Worm (Caenorhabditis elegans): ENCODE results near the gene C02G6.3.

Gene C02G6.3

DNA sequence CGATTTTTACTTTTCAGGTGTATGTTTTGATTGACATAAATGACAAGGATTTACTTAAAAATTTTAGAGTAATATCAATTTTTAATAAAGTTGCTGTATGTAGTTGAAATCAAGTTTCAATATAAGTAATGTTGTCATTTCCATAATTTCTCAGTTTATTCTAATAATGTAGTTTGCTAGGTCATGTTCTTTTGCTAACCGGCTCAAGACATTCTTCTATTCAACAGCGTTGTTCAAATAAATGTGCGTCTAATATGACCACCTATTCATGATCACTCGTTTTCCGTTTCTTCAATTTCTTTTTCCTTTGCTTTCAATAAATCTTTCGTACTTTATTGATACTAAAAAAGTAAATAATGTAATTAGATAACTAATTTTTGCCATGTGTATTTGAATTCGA is at the start of gene C02G6.3:
Gene C02G6.3 (plus strand): TSS at position 301 of the 400 bp plus-strand sequence.
- TF ChIP-seq lin-40 (tag; optimal IDR thresholded peaks at IDR 0.05) (no peak), C17E4.6 (GFP tag; IDR thresholded peaks at IDR 0.05) (no peak), pbrm-1 (GFP tag; IDR thresholded peaks at IDR 0.05) (no peak), mcd-1 (GFP tag; IDR thresholded peaks at IDR 0.05) (no peak), F23B12.7 (tag; optimal IDR thresholded peaks at IDR 0.05; ENCODE audit: insufficient read depth) (no peak), lin-26 (GFP tag; IDR thresholded peaks at IDR 0.05) (no peak), K11D2.4 (GFP tag; IDR thresholded peaks at IDR 0.05) (no peak), ztf-26 (tag; optimal IDR thresholded peaks at IDR 0.05) (no peak), nfyb-1 (GFP tag; IDR thresholded peaks at IDR 0.05) (no peak), tlf-1 (GFP tag; optimal IDR thresholded peaks at IDR 0.05) (no peak), lsl-1 (GFP tag; optimal IDR thresholded peaks at IDR 0.05) (no peak), zim-3 (tag; optimal IDR thresholded peaks at IDR 0.05) (no peak), ceh-79 (tag; optimal IDR thresholded peaks at IDR 0.05) (no peak), F10E7.11 (tag; optimal IDR thresholded peaks at IDR 0.05) (no peak), cebp-1 (GFP tag; IDR thresholded peaks at IDR 0.05) (no peak), cebp-1 (tag; optimal IDR thresholded peaks at IDR 0.05) (no peak), snpc-1.1 (tag; optimal IDR thresholded peaks at IDR 0.05; ENCODE audit: insufficient read depth) (no peak), B0035.1 (tag; optimal IDR thresholded peaks at IDR 0.05) (no peak), ztf-22 (GFP tag; optimal IDR thresholded peaks at IDR 0.05) (no peak)

DNA sequence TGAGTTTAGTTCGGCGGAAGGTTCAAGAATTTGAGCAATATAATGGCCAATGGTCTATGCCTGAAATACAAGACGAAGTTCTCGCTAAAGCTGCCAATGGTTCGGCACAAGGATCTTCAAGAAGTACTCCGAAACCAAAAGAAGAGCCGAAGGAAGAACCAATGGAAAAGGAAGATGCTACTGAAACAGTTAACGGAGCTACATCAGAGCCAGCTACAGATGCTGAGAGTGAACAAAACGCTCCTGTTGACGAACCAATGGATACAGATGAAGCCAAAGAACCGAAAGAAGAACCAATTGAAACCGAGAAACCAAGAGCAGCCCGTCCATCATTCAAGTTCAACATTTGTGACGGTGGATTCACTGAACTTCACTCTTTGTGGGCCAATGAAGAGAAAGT is 48.9 kb upstream of the C02G6.3 start:
- TF ChIP-seq T26A5.8 (tag; optimal IDR thresholded peaks at IDR 0.05): no peak
- no peak for TF ChIP-seq F57C9.4 (tag; optimal IDR thresholded peaks at IDR 0.05)
- no peak for TF ChIP-seq K11D2.4 (GFP tag; IDR thresholded peaks at IDR 0.05)
- TF ChIP-seq lin-54 (GFP tag; optimal IDR thresholded peaks at IDR 0.05): no peak
- no peak for TF ChIP-seq ZK185.1 (tag; optimal IDR thresholded peaks at IDR 0.05; ENCODE audit: poor library complexity, severe bottlenecking)
- no peak for TF ChIP-seq hlh-26 (GFP tag; conservative IDR thresholded peaks at IDR 0.05)
- TF ChIP-seq zim-3 (tag; optimal IDR thresholded peaks at IDR 0.05): no peak
- TF ChIP-seq tbx-9 (tag; optimal IDR thresholded peaks at IDR 0.05; ENCODE audit: borderline replicate concordance): no peak
- TF ChIP-seq xnd-1 (tag; optimal IDR thresholded peaks at IDR 0.05): no peak
- no peak for TF ChIP-seq tlf-1 (GFP tag; optimal IDR thresholded peaks at IDR 0.05)
- no peak for TF ChIP-seq nhr-80 (tag; optimal IDR thresholded peaks at IDR 0.05)

DNA sequence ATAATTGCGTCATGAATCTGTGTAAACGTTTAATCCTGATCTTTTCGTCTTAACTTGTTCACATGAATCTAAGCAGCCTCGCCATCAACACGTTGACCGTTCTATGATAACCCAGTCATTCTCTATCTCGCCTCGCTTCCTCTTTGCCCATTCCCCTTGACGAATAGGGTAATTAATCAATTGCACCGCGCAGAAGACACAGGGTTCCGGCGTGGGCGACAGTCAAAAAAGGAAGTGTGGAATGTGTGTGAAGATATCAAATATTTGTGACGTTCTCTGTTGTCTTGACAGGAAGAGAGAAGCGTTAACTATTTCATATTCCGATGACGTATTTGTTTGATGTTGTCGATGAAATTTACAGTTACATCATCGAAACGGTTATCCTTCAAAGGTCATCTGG is 47.4 kb upstream of the C02G6.3 start:
- TF ChIP-seq ceh-91 (GFP tag; IDR thresholded peaks at IDR 0.05) (no peak), attf-6 (GFP tag; IDR thresholded peaks at IDR 0.05) (no peak), madf-6 (GFP tag; IDR thresholded peaks at IDR 0.05) (peak; percentile 58), somi-1 (GFP tag; optimal IDR thresholded peaks at IDR 0.05) (peak; percentile 67), ekl-4 (GFP tag; IDR thresholded peaks at IDR 0.05) (peak; percentile 62; the same call in 1 of the 2 replicates), Y53G8AR.9 (GFP tag; conservative IDR thresholded peaks at IDR 0.05) (no peak), zim-3 (tag; optimal IDR thresholded peaks at IDR 0.05) (no peak), rcor-1 (GFP tag; IDR thresholded peaks at IDR 0.05) (no peak), ceh-40 (GFP tag; IDR thresholded peaks at IDR 0.05) (no peak), madf-3 (GFP tag; IDR thresholded peaks at IDR 0.05) (0 out of 2 replicates have a peak, but pooled peaks have one; percentile 38), fkh-3 (tag; optimal IDR thresholded peaks at IDR 0.05) (no peak), Y79H2A.3 (GFP tag; conservative IDR thresholded peaks at IDR 0.05) (peak; percentile 64; the same call in 1 of the 2 replicates), mcd-1 (GFP tag; IDR thresholded peaks at IDR 0.05) (0 out of 2 replicates have a peak, but pooled peaks have one; percentile 13), T07F8.4 (tag; optimal IDR thresholded peaks at IDR 0.05) (no peak), lsy-27 (tag; optimal IDR thresholded peaks at IDR 0.05; ENCODE audit: borderline replicate concordance, insufficient read depth) (no peak), B0261.1 (tag; optimal IDR thresholded peaks at IDR 0.05) (no peak), attf-3 (GFP tag; conservative IDR thresholded peaks at IDR 0.05) (no peak), C06A6.2 (GFP tag; conservative IDR thresholded peaks at IDR 0.05) (no peak), ceh-58 (GFP tag; IDR thresholded peaks at IDR 0.05) (0 out of 2 replicates have a peak, but pooled peaks have one; percentile 18), let-607 (tag; optimal IDR thresholded peaks at IDR 0.05) (no peak), nfyb-1 (GFP tag; IDR thresholded peaks at IDR 0.05) (peak; percentile 55; the same call in 1 of the 2 replicates), aptf-2 (GFP tag; conservative IDR thresholded peaks at IDR 0.05) (no peak)

Data from whole organism, young adult.